Worm (Caenorhabditis elegans) whole organism, L4/young adult: ENCODE measurements around the gene W08F4.13.

Experiments
- W03F9.2 ChIP-seq: fragments of 150-350 bp; optimal IDR thresholded peaks from 2 replicates; lab custom pipeline; 2014; ENCODE audit warnings: missing biosample characterization, missing genetic modification characterization
- dao-5 ChIP-seq: sonication (generic microtip); optimal IDR thresholded peaks from 2 replicates; lab custom pipeline; 2016; ENCODE audit warnings: missing genotype, missing genetic modification characterization, moderate library complexity, missing compliant biosample characterization
- him-1 ChIP-seq: sonication (generic microtip); optimal IDR thresholded peaks from 2 replicates; lab custom pipeline; 2016; ENCODE audit warnings: missing genotype, missing genetic modification reagents, missing genetic modification characterization, missing compliant biosample characterization

DNA sequence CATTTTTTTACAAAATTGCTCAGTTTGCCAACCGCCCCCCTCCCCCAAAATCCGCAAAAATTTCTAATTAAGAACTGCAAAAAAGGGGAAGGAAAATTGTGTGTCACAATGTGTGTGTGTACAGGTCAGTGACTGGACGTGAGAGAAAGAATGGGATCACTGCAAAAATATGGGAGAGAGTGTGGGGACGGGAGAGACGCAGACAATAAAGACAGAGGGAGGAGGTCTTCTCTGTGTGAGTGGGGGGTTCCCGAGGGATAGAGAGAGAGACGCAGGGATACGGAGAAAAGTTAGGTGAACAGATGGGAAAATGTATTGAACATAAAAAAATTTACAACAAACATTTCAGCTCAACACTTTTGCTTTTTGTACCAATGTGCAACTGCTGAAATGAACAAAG is 41.3 kb downstream of the W08F4.13 start:
- TF ChIP-seq W03F9.2 (tag; lab: Kevin White, UChicago) (no peak), dao-5 (tag; lab: Kevin White, UChicago) (no peak), him-1 (tag; lab: Kevin White, UChicago) (no peak)
